Worm (Caenorhabditis elegans) whole organism, young adult: Measurements from ENCODE around the gene str-28.

Experiments used
- let-526 ChIP-seq: fragments of 200-800 bp; sonication (Bioruptor generic); IDR thresholded peaks from 2 replicates; pipeline ENCODE4 v1.3.6; 2022; ENCODE audit warnings: missing genetic modification reagents, missing genetic modification characterization, missing compliant biosample characterization
- lin-35 ChIP-seq, 3 experiments: fragments of 150-350 bp in 2 of 3; sonication (generic microtip) in 1 of 3; optimal IDR thresholded peaks; 2 replicates each; lab custom pipeline; 2014 to 2018; ENCODE audit warnings: missing biosample characterization in 3 of 3, missing genetic modification characterization in 3 of 3, missing genetic modification reagents in 3 of 3
- nhr-120 ChIP-seq: fragments of 200-800 bp; sonication (Bioruptor generic); IDR thresholded peaks from 2 replicates; pipeline ENCODE4 v1.3.6; 2022; ENCODE audit warnings: missing genetic modification characterization, missing compliant biosample characterization
- snpc-1.1 ChIP-seq: sonication (generic microtip); optimal IDR thresholded peaks from 2 replicates; lab custom pipeline; 2017; ENCODE audit warnings: missing genetic modification characterization, mild to moderate bottlenecking, missing compliant biosample characterization, antibody characterized with exemption, moderate library complexity, missing genotype, missing genetic modification reagents; ENCODE audit not compliant: insufficient read depth

- TF ChIP-seq nhr-120 (no peak), lin-35 (GFP tag; optimal IDR thresholded peaks at IDR 0.05; lab: Kevin White, UChicago) (no peak), let-526 (no peak), snpc-1.1 (tag; lab: Kevin White, UChicago) (no peak)
These were observed 7.2 kb downstream of the str-28 start, which contains the start of gene F25E5.1 for ce11 chrV:7465509-7465908.
